ENCODE assay signal across 3 worm cellular contexts in the genomic region with DNA sequence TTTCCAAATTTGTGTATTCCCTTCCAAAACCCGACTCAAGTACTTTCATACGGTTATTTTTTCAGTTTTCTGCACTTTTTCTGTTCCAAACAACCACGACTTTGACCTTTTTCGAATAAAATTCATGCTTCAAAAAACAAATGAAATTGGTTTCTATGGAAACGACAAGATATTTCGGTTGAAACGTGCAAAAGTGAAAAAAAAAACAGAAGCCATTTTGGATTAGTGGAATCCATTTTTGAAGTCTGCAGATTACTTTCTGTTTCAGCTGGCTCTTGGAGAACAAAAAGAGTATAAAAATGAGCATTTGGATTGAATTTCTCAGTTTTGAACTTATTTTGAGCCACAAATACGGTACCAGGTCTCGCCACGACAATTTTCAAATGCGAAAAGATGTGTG.
TF ChIP-seq lines count a peak whose summit lies in the region.

No protein-coding gene starts in this region.

TF ChIP-seq in whole organism, L1 larva, 84 proteins besides CTCF, POLR2A, EP300 and RAD21:
- TF ChIP-seq efl-1 (optimal IDR thresholded peaks at IDR 0.05; lab: Kevin White, UChicago): no peak
- no peak for TF ChIP-seq efl-1 (GFP tag; optimal IDR thresholded peaks at IDR 0.05 in 1 of 2; lab: Kevin White, UChicago)
- TF ChIP-seq nhr-71 (tag; optimal IDR thresholded peaks at IDR 0.05; lab: Kevin White, UChicago): peak; percentile 11
- TF ChIP-seq nhr-19 (GFP tag; conservative IDR thresholded peaks at IDR 0.05; lab: Robert Waterston, UW): no peak
- peak; percentile 2 for TF ChIP-seq pax-3 (tag; optimal IDR thresholded peaks at IDR 0.05; lab: Kevin White, UChicago)
- no peak for TF ChIP-seq Y116A8C.19 (tag; optimal IDR thresholded peaks at IDR 0.05; lab: Kevin White, UChicago; ENCODE audit: borderline replicate concordance)
- TF ChIP-seq mef-2 (tag; optimal IDR thresholded peaks at IDR 0.05; lab: Kevin White, UChicago): no peak
- TF ChIP-seq sox-4 (tag; optimal IDR thresholded peaks at IDR 0.05; lab: Kevin White, UChicago): peak; percentile 17
- no peak for TF ChIP-seq fkh-10 (GFP tag; optimal IDR thresholded peaks at IDR 0.05; lab: Kevin White, UChicago)
- TF ChIP-seq fkh-8 (tag; optimal IDR thresholded peaks at IDR 0.05; lab: Kevin White, UChicago): peak; percentile 90
TF ChIP-seq in whole organism, L1 larva: peak in this region for 4.

TF ChIP-seq in whole organism, L2 larva, 48 proteins besides CTCF, POLR2A, EP300 and RAD21:
- no peak for TF ChIP-seq ceh-16 (tag; optimal IDR thresholded peaks at IDR 0.05; lab: Kevin White, UChicago)
- TF ChIP-seq mdl-1 (tag; optimal IDR thresholded peaks at IDR 0.05; lab: Kevin White, UChicago): no peak
- TF ChIP-seq nhr-129 (tag; optimal IDR thresholded peaks at IDR 0.05; lab: Kevin White, UChicago): no peak
- TF ChIP-seq lsy-2 (tag; optimal IDR thresholded peaks at IDR 0.05; lab: Kevin White, UChicago): peak in 1 of 2 experiments; percentile 23
- no peak for TF ChIP-seq nhr-11 (tag; optimal IDR thresholded peaks at IDR 0.05; lab: Kevin White, UChicago)
- peak; percentile 7 for TF ChIP-seq lin-11 (tag; optimal IDR thresholded peaks at IDR 0.05; lab: Kevin White, UChicago)
- TF ChIP-seq C34F6.9 (tag; optimal IDR thresholded peaks at IDR 0.05; lab: Kevin White, UChicago): peak; percentile 40
- TF ChIP-seq lin-13 (GFP tag; optimal IDR thresholded peaks at IDR 0.05; lab: Kevin White, UChicago): no peak
- TF ChIP-seq dmd-4 (tag; optimal IDR thresholded peaks at IDR 0.05; lab: Kevin White, UChicago): no peak
- no peak for TF ChIP-seq mab-5 (tag; optimal IDR thresholded peaks at IDR 0.05; lab: Kevin White, UChicago)
- TF ChIP-seq elt-3 (tag; optimal IDR thresholded peaks at IDR 0.05; lab: Kevin White, UChicago): no peak

TF ChIP-seq in whole organism, L4 larva, 104 proteins besides CTCF, POLR2A, EP300 and RAD21:
- TF ChIP-seq mdt-29 (GFP tag; IDR thresholded peaks at IDR 0.05; lab: Robert Waterston, UW): no peak
- peak in 1 of 2 experiments; percentile 61 for TF ChIP-seq hif-1 (tag; optimal IDR thresholded peaks at IDR 0.05; lab: Kevin White, UChicago)
- TF ChIP-seq mes-2 (tag; optimal IDR thresholded peaks at IDR 0.05; lab: Kevin White, UChicago; ENCODE audit: poor library complexity, severe bottlenecking): no peak
- peak in 1 of 2 experiments; percentile 11 for TF ChIP-seq unc-62 (GFP tag; optimal IDR thresholded peaks at IDR 0.05 in 1 of 2; lab: Kevin White, UChicago)
- no peak for TF ChIP-seq unc-62 (tag; optimal IDR thresholded peaks at IDR 0.05; lab: Kevin White, UChicago)
- TF ChIP-seq pha-4 (GFP tag; IDR thresholded peaks at IDR 0.05; lab: Robert Waterston, UW): no peak
- TF ChIP-seq pha-4 (tag; optimal IDR thresholded peaks at IDR 0.05; lab: Kevin White, UChicago): no peak
- no peak for TF ChIP-seq nhr-237 (tag; optimal IDR thresholded peaks at IDR 0.05; lab: Kevin White, UChicago)
- TF ChIP-seq vab-7 (GFP tag; IDR thresholded peaks at IDR 0.05; lab: Robert Waterston, UW): no peak
- TF ChIP-seq aha-1 (tag; lab: Kevin White, UChicago): peak; percentile 95
- TF ChIP-seq nhr-11 (tag; optimal IDR thresholded peaks at IDR 0.05; lab: Kevin White, UChicago): peak; percentile 11
TF ChIP-seq in whole organism, L4 larva: peak in this region for 4.
